Fruit fly (Drosophila melanogaster): ENCODE data around the gene Zif.

DNA sequence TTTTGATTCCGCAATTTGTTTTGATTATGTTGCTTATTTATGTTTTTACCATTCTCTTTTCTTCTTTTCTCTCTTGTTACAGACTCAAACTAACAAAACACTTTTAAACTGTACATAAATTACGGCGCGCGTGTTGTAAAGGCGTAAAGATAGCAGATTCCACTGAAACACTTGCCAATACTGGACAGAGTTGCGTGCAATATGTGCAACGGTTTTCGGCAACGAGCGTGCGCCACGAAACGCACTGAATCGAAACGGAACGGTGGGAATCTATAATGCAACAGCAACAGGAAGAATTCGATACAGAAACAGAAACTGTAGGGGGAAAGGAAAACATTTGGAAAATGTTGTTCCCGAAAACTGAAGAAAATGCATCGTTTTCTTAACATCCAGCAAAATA is 20.2 kb upstream of the Zif start:
- TF ChIP-seq Hr39 (GFP tag; optimal IDR thresholded peaks at IDR 0.05) = no peak
- TF ChIP-seq CG6854 (GFP tag; optimal IDR thresholded peaks at IDR 0.05) = no peak
- no peak for TF ChIP-seq net (GFP tag; optimal IDR thresholded peaks at IDR 0.05)
- TF ChIP-seq CG9139 (GFP tag; optimal IDR thresholded peaks at IDR 0.05) = no peak
- no peak for TF ChIP-seq ss (GFP tag; optimal IDR thresholded peaks at IDR 0.05)
- TF ChIP-seq Eip75B (GFP tag; optimal IDR thresholded peaks at IDR 0.05) = no peak
- no peak for TF ChIP-seq Sox102F (GFP tag; optimal IDR thresholded peaks at IDR 0.05)

Data from whole organism, prepupa.